Worm (Caenorhabditis elegans) whole organism, L1 larva: Measurements from ENCODE around the gene F59E12.1.

Experiments
- C04F5.9 ChIP-seq: sonication (generic microtip); optimal IDR thresholded peaks from 2 replicates; lab custom pipeline; 2016; ENCODE audit warnings: missing genetic modification characterization, missing compliant biosample characterization
- C16A3.4 ChIP-seq: fragments of 150-350 bp; optimal IDR thresholded peaks from 2 replicates; lab custom pipeline; 2014; ENCODE audit warnings: missing biosample characterization, missing genetic modification characterization
- C34B4.2 ChIP-seq: sonication (generic microtip); optimal IDR thresholded peaks from 2 replicates; lab custom pipeline; 2017; ENCODE audit warnings: mild to moderate bottlenecking, missing genetic modification characterization, missing compliant biosample characterization
- F16B12.6 ChIP-seq: fragments of 150-350 bp; optimal IDR thresholded peaks from 2 replicates; lab custom pipeline; 2014; ENCODE audit warnings: missing biosample characterization, missing genetic modification characterization
- aha-1 ChIP-seq: fragments of 150-350 bp; optimal IDR thresholded peaks from 2 replicates; lab custom pipeline; 2014; ENCODE audit warnings: missing biosample characterization, missing genetic modification characterization
- aly-2 ChIP-seq: fragments of 150-350 bp; optimal IDR thresholded peaks from 2 replicates; lab custom pipeline; 2014; ENCODE audit warnings: missing biosample characterization, missing genetic modification characterization
- ama-1 ChIP-seq: fragments of 150-350 bp; optimal IDR thresholded peaks from 2 replicates; lab custom pipeline; 2014
- ceh-63 ChIP-seq: fragments of 200-800 bp; sonication (Bioruptor generic); optimal IDR thresholded peaks from 2 replicates; lab custom pipeline; 2018; ENCODE audit warnings: mild to moderate bottlenecking, missing genetic modification characterization, missing compliant biosample characterization
- ceh-8 ChIP-seq: fragments of 200-800 bp; sonication (Bioruptor generic); optimal IDR thresholded peaks from 2 replicates; lab custom pipeline; 2018; ENCODE audit warnings: mild to moderate bottlenecking, missing genetic modification characterization, moderate library complexity, missing compliant biosample characterization
- ceh-90 ChIP-seq: sonication (generic microtip); optimal IDR thresholded peaks from 2 replicates; lab custom pipeline; 2016; ENCODE audit warnings: missing genetic modification characterization, missing compliant biosample characterization
- dsc-1 ChIP-seq: sonication (generic microtip); optimal IDR thresholded peaks from 2 replicates; lab custom pipeline; 2016; ENCODE audit warnings: mild to moderate bottlenecking, missing genetic modification characterization, missing compliant biosample characterization
- efl-1 ChIP-seq, 4 experiments: fragments of 150-350 bp; optimal IDR thresholded peaks in 3 of 4; peaks in 1 of 4; 1 replicate in 1 of 4; 2 replicates in 3 of 4; lab custom pipeline; 2014; ENCODE audit warnings: missing biosample characterization in 2 of 4, missing genetic modification characterization in 2 of 4, missing genetic modification reagents in 2 of 4
- efl-3 ChIP-seq: fragments of 200-800 bp; sonication (Bioruptor generic); optimal IDR thresholded peaks from 2 replicates; lab custom pipeline; 2018; ENCODE audit warnings: mild to moderate bottlenecking, missing genetic modification characterization, missing compliant biosample characterization
- egl-13 ChIP-seq: sonication (generic microtip); optimal IDR thresholded peaks from 2 replicates; lab custom pipeline; 2016; ENCODE audit warnings: missing genotype, missing genetic modification reagents, missing genetic modification characterization, missing compliant biosample characterization
- egl-27 ChIP-seq, 2 experiments: fragments of 150-350 bp in 1 of 2; sonication (generic microtip); optimal IDR thresholded peaks; 3 replicates each; lab custom pipeline; 2017 to 2018; ENCODE audit warnings: missing biosample characterization in 2 of 2, missing genetic modification characterization in 2 of 2, missing genetic modification reagents in 2 of 2
- elt-2 ChIP-seq: sonication (generic microtip); optimal IDR thresholded peaks from 2 replicates; lab custom pipeline; 2016; ENCODE audit warnings: missing genetic modification characterization, mild to moderate bottlenecking, inconsistent platforms, missing compliant biosample characterization, missing genetic modification reagents
- elt-3 ChIP-seq, 6 experiments: fragments of 150-350 bp in 1 of 6; sonication (generic microtip); optimal IDR thresholded peaks; 2 replicates each; lab custom pipeline; 2017 to 2018; ENCODE audit warnings: missing biosample characterization in 6 of 6, missing genetic modification characterization in 6 of 6, inconsistent platforms in 1 of 6
- fkh-8 ChIP-seq: sonication (generic microtip); optimal IDR thresholded peaks from 2 replicates; lab custom pipeline; 2016; ENCODE audit warnings: mild to moderate bottlenecking, missing genetic modification characterization, missing compliant biosample characterization
- fos-1 ChIP-seq: fragments of 150-350 bp; optimal IDR thresholded peaks from 2 replicates; lab custom pipeline; 2014; ENCODE audit warnings: missing biosample characterization, missing genetic modification characterization
- grh-1 ChIP-seq: fragments of 200-800 bp; sonication (Bioruptor generic); IDR thresholded peaks from 2 replicates; pipeline ENCODE4 v1.3.6; 2022; ENCODE audit warnings: missing genetic modification reagents, missing genetic modification characterization, missing compliant biosample characterization
- hlh-17 ChIP-seq: fragments of 200-800 bp; sonication (Bioruptor generic); optimal IDR thresholded peaks from 2 replicates; lab custom pipeline; 2018; ENCODE audit warnings: missing genetic modification characterization, mild to moderate bottlenecking, missing compliant biosample characterization, moderate library complexity, borderline replicate concordance
- hpl-2 ChIP-seq: fragments of 150-350 bp; optimal IDR thresholded peaks from 2 replicates; lab custom pipeline; 2014; ENCODE audit warnings: missing biosample characterization, missing genetic modification reagents, missing genetic modification characterization
- irx-1 ChIP-seq: sonication (generic microtip); optimal IDR thresholded peaks from 2 replicates; lab custom pipeline; 2016; ENCODE audit warnings: missing genetic modification characterization, missing compliant biosample characterization
- isw-1 ChIP-seq: fragments of 200-800 bp; sonication (Bioruptor generic); IDR thresholded peaks from 2 replicates; pipeline ENCODE4 v1.3.6; 2022; ENCODE audit warnings: missing genetic modification characterization, missing compliant biosample characterization
- jun-1 ChIP-seq: fragments of 150-350 bp; optimal IDR thresholded peaks from 2 replicates; lab custom pipeline; 2014; ENCODE audit warnings: missing biosample characterization, missing genetic modification reagents, missing genetic modification characterization
- lin-13 ChIP-seq: fragments of 150-350 bp; optimal IDR thresholded peaks from 2 replicates; lab custom pipeline; 2014; ENCODE audit warnings: missing biosample characterization, missing genetic modification reagents, missing genetic modification characterization
- lin-14 ChIP-seq: fragments of 200-800 bp; sonication (Bioruptor generic); optimal IDR thresholded peaks from 2 replicates; lab custom pipeline; 2018; ENCODE audit warnings: mild to moderate bottlenecking, missing genetic modification characterization, moderate library complexity, missing compliant biosample characterization
- lin-35 ChIP-seq, 2 experiments: fragments of 150-350 bp; optimal IDR thresholded peaks; 2 replicates each; lab custom pipeline; 2014; ENCODE audit warnings: missing biosample characterization in 2 of 2, missing genetic modification characterization in 2 of 2, missing genetic modification reagents in 2 of 2
- lin-39 ChIP-seq: fragments of 150-350 bp; optimal IDR thresholded peaks from 2 replicates; lab custom pipeline; 2014; ENCODE audit warnings: missing biosample characterization, missing genetic modification reagents, missing genetic modification characterization
- lir-3 ChIP-seq: sonication (generic microtip); optimal IDR thresholded peaks from 2 replicates; lab custom pipeline; 2016; ENCODE audit warnings: mild to moderate bottlenecking, missing genetic modification characterization, moderate library complexity, missing compliant biosample characterization; ENCODE audit not compliant: poor library complexity
- lsy-2 ChIP-seq, 2 experiments: fragments of 150-350 bp; optimal IDR thresholded peaks; 2 replicates each; lab custom pipeline; 2014; ENCODE audit warnings: missing biosample characterization in 2 of 2, missing genetic modification characterization in 2 of 2
- mdl-1 ChIP-seq, 2 experiments: fragments of 150-350 bp; optimal IDR thresholded peaks; 2 replicates each; lab custom pipeline; 2014 to 2017; ENCODE audit warnings: missing biosample characterization in 2 of 2, missing genetic modification characterization in 2 of 2, inconsistent platforms in 1 of 2
- nhr-19 ChIP-seq: fragments of 200-800 bp; sonication (Bioruptor generic); conservative IDR thresholded peaks from 2 replicates; pipeline ENCODE4 v1.3.6; 2022; ENCODE audit warnings: missing genetic modification characterization, missing compliant biosample characterization
- nhr-20 ChIP-seq: sonication (generic microtip); optimal IDR thresholded peaks from 2 replicates; lab custom pipeline; 2016; ENCODE audit warnings: mild to moderate bottlenecking, missing genetic modification characterization, missing compliant biosample characterization
- nhr-237 ChIP-seq: fragments of 150-350 bp; optimal IDR thresholded peaks from 2 replicates; lab custom pipeline; 2014; ENCODE audit warnings: missing biosample characterization, missing genetic modification characterization
- nhr-28 ChIP-seq: fragments of 150-350 bp; optimal IDR thresholded peaks from 2 replicates; lab custom pipeline; 2014; ENCODE audit warnings: missing biosample characterization, missing genetic modification characterization
- nhr-71 ChIP-seq: sonication (generic microtip); optimal IDR thresholded peaks from 2 replicates; lab custom pipeline; 2016; ENCODE audit warnings: mild to moderate bottlenecking, missing genetic modification characterization, moderate library complexity, missing compliant biosample characterization
- nhr-76 ChIP-seq: sonication (generic microtip); optimal IDR thresholded peaks from 2 replicates; lab custom pipeline; 2017; ENCODE audit warnings: missing biosample characterization, missing genetic modification characterization
- nhr-77 ChIP-seq: fragments of 150-350 bp; optimal IDR thresholded peaks from 2 replicates; lab custom pipeline; 2014; ENCODE audit warnings: missing biosample characterization, missing genetic modification characterization
- nhr-84 ChIP-seq: sonication (generic microtip); optimal IDR thresholded peaks from 2 replicates; lab custom pipeline; 2017; ENCODE audit warnings: missing biosample characterization, missing genetic modification characterization
- nhr-85 ChIP-seq: sonication (generic microtip); peaks from one replicate; lab custom pipeline; 2016; ENCODE audit warnings: missing genetic modification characterization, inconsistent platforms, missing compliant biosample characterization
- pax-3 ChIP-seq: fragments of 200-800 bp; sonication (Bioruptor generic); optimal IDR thresholded peaks from 2 replicates; lab custom pipeline; 2018; ENCODE audit warnings: mild to moderate bottlenecking, missing genetic modification characterization, moderate library complexity, missing compliant biosample characterization
- pqm-1 ChIP-seq: sonication (generic microtip); optimal IDR thresholded peaks from 3 replicates; lab custom pipeline; 2017; ENCODE audit warnings: missing biosample characterization, missing genetic modification characterization
- rnt-1 ChIP-seq: sonication (generic microtip); optimal IDR thresholded peaks from 2 replicates; lab custom pipeline; 2016; ENCODE audit warnings: mild to moderate bottlenecking, missing genetic modification characterization, moderate library complexity, missing compliant biosample characterization
- snpc-4 ChIP-seq: fragments of 150-350 bp; optimal IDR thresholded peaks from 2 replicates; lab custom pipeline; 2014; ENCODE audit warnings: missing biosample characterization, missing genetic modification characterization
- snu-23 ChIP-seq: sonication (generic microtip); optimal IDR thresholded peaks from 2 replicates; lab custom pipeline; 2016; ENCODE audit warnings: missing genetic modification characterization, missing compliant biosample characterization
- sptf-1 ChIP-seq: fragments of 150-350 bp; optimal IDR thresholded peaks from 2 replicates; lab custom pipeline; 2014; ENCODE audit warnings: missing biosample characterization, missing genetic modification characterization
- tlp-1 ChIP-seq: fragments of 150-350 bp; optimal IDR thresholded peaks from 2 replicates; lab custom pipeline; 2014; ENCODE audit warnings: missing biosample characterization, missing genetic modification characterization
- unc-62 ChIP-seq: fragments of 150-350 bp; optimal IDR thresholded peaks from 2 replicates; lab custom pipeline; 2014; ENCODE audit warnings: missing biosample characterization, missing genetic modification reagents, missing genetic modification characterization
- unc-86 ChIP-seq: sonication (generic microtip); optimal IDR thresholded peaks from 2 replicates; lab custom pipeline; 2016; ENCODE audit warnings: missing genetic modification characterization, missing compliant biosample characterization
- unc-98 ChIP-seq: fragments of 200-800 bp; sonication (Bioruptor generic); IDR thresholded peaks from 2 replicates; pipeline ENCODE4 v1.3.6; 2022; ENCODE audit warnings: missing genetic modification characterization, missing compliant biosample characterization
- zip-4 ChIP-seq: fragments of 200-800 bp; sonication (Bioruptor generic); optimal IDR thresholded peaks from 2 replicates; lab custom pipeline; 2018; ENCODE audit warnings: mild to moderate bottlenecking, missing genetic modification characterization, moderate library complexity, missing compliant biosample characterization
- ztf-4 ChIP-seq: fragments of 150-350 bp; optimal IDR thresholded peaks from 2 replicates; lab custom pipeline; 2014; ENCODE audit warnings: missing biosample characterization, missing genetic modification characterization

F59E12.1 gene

DNA sequence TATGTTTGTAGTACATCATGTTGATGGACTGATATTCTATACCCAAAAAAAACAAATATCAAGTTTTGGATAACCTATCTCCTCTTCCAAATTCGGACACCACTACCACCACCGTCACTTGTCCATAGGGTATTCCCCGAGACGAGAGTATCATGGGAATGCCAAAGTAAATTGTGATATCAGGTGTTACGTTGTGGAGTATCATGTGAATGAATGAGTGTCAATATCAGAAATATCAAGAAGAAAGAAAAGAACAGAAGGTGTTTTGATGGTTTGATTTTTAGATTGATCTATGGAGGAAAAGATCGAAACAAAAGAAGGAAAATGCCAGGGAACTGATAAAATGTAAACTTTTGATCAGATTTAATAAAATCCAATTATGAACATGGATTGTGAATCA is 43.9 kb downstream of the F59E12.1 start (continued):
- TF ChIP-seq hpl-2 (no peak), nhr-20 (tag; lab: Kevin White, UChicago) (peak; percentile 77), egl-13 (no peak), nhr-19 (peak; percentile 82), elt-2 (peak; percentile 51), elt-3 (tag; optimal IDR thresholded peaks at IDR 0.05; lab: Kevin White, UChicago) (peak in 2 of 6 experiments; percentile 51 to 85), pax-3 (tag; lab: Kevin White, UChicago) (no peak), grh-1 (GFP tag; lab: Robert Waterston, UW) (no peak), lin-13 (GFP tag; lab: Kevin White, UChicago) (peak; percentile 57), fkh-8 (tag; lab: Kevin White, UChicago) (peak; percentile 19), nhr-237 (tag; lab: Kevin White, UChicago) (no peak), unc-98 (GFP tag; lab: Robert Waterston, UW) (no peak), F16B12.6 (tag; lab: Kevin White, UChicago) (no peak), ztf-4 (tag; lab: Kevin White, UChicago) (peak; percentile 35), efl-1 (optimal IDR thresholded peaks at IDR 0.05; lab: Kevin White, UChicago) (no peak), efl-1 (GFP tag; optimal IDR thresholded peaks at IDR 0.05 in 1 of 2; lab: Kevin White, UChicago) (no peak), nhr-28 (tag; lab: Kevin White, UChicago) (no peak), efl-3 (GFP tag; lab: Kevin White, UChicago) (no peak), zip-4 (GFP tag; lab: Kevin White, UChicago) (no peak), ceh-90 (tag; lab: Kevin White, UChicago) (no peak), irx-1 (no peak), unc-86 (tag; lab: Kevin White, UChicago) (no peak), nhr-76 (no peak), ceh-8 (GFP tag; lab: Kevin White, UChicago) (no peak), mdl-1 (tag; optimal IDR thresholded peaks at IDR 0.05; lab: Kevin White, UChicago) (peak in 1 of 2 experiments; percentile 26), lin-14 (GFP tag; lab: Kevin White, UChicago) (peak; percentile 85), lir-3 (tag; lab: Kevin White, UChicago) (no peak), C34B4.2 (tag; lab: Kevin White, UChicago) (no peak), snpc-4 (tag; lab: Kevin White, UChicago) (no peak), nhr-84 (tag; lab: Kevin White, UChicago) (no peak), C04F5.9 (tag; lab: Kevin White, UChicago) (no peak), unc-62 (no peak), ama-1 (no peak), aha-1 (tag; lab: Kevin White, UChicago) (no peak), ceh-63 (GFP tag; lab: Kevin White, UChicago) (no peak), lin-39 (tag; lab: Kevin White, UChicago) (no peak), nhr-77 (no peak), hlh-17 (GFP tag; lab: Kevin White, UChicago) (no peak), lin-35 (GFP tag; optimal IDR thresholded peaks at IDR 0.05; lab: Kevin White, UChicago) (peak; percentile 27 to 72), C16A3.4 (tag; lab: Kevin White, UChicago) (peak; percentile 50), isw-1 (GFP tag; lab: Robert Waterston, UW) (no peak), sptf-1 (no peak), jun-1 (no peak)
- TF ChIP-seq, all 84 proteins: peak for 27

DNA sequence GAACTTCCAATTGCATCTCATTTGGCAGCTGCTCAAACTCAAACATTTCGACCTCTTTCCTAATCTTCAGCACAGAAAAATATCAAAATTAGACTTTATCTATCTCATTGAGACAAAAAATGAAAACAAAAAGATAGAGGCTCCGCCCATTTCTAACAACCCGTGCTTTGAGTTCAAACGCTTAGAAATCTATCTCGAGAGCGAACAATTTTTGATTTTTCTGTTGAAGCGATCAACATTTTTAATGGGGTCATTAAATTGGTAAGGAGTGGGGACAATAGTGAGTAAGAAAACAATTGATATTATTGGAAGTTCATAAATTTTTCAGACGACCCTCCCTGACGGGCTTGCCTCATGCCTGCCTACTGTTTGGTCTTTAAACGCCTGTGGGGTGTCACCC is 44.6 kb downstream of the F59E12.1 start, which contains the start of the genes C25H3.10 and C25H3.1:
Gene C25H3.10, minus strand, starts transcription at position 101 of the 400 bp plus-strand sequence.
Gene C25H3.1, plus strand, starts transcription at position 203 of the 400 bp plus-strand sequence.
- TF ChIP-seq pqm-1 (tag; lab: Kevin White, UChicago) (no peak), aha-1 (tag; lab: Kevin White, UChicago) (no peak), lin-14 (GFP tag; lab: Kevin White, UChicago) (peak; percentile 6), C34B4.2 (tag; lab: Kevin White, UChicago) (no peak), nhr-20 (tag; lab: Kevin White, UChicago) (peak; percentile 19), nhr-71 (tag; lab: Kevin White, UChicago) (peak; percentile 39), snu-23 (GFP tag; lab: Kevin White, UChicago) (peak; percentile 33), lir-3 (tag; lab: Kevin White, UChicago) (no peak), aly-2 (tag; lab: Kevin White, UChicago) (no peak), grh-1 (GFP tag; lab: Robert Waterston, UW) (no peak), lsy-2 (tag; optimal IDR thresholded peaks at IDR 0.05; lab: Kevin White, UChicago) (peak; percentile 2 to 4), fos-1 (tag; lab: Kevin White, UChicago) (no peak), snpc-4 (tag; lab: Kevin White, UChicago) (peak; percentile 57), dsc-1 (tag; lab: Kevin White, UChicago) (no peak), tlp-1 (tag; lab: Kevin White, UChicago) (no peak), rnt-1 (tag; lab: Kevin White, UChicago) (peak; percentile 44), egl-27 (tag; optimal IDR thresholded peaks at IDR 0.05; lab: Kevin White, UChicago) (no peak), hlh-17 (GFP tag; lab: Kevin White, UChicago) (no peak), nhr-85 (tag; lab: Kevin White, UChicago) (no peak)
